Worm (Caenorhabditis elegans) whole organism, L3 larva: ENCODE results near the gene C50H11.8.
A peak's percentile ranks its signal among the peaks of the same experiment; 100 is the strongest.

Source experiments
- R02D3.7 ChIP-seq: fragments of 150-350 bp; optimal IDR thresholded peaks from 2 replicates; lab custom pipeline; 2014; ENCODE audit warnings: missing biosample characterization, missing genetic modification characterization
- ZK546.5 ChIP-seq: sonication (generic microtip); optimal IDR thresholded peaks from 2 replicates; lab custom pipeline; 2017; ENCODE audit warnings: missing biosample characterization, missing genetic modification characterization
- aly-2 ChIP-seq: fragments of 150-350 bp; optimal IDR thresholded peaks from 2 replicates; lab custom pipeline; 2014; ENCODE audit warnings: missing biosample characterization, missing genetic modification characterization
- ama-1 ChIP-seq: fragments of 150-350 bp; optimal IDR thresholded peaks from 2 replicates; lab custom pipeline; 2018
- ceh-28 ChIP-seq: fragments of 150-350 bp; optimal IDR thresholded peaks from 2 replicates; lab custom pipeline; 2014; ENCODE audit warnings: missing biosample characterization, missing genetic modification reagents, missing genetic modification characterization
- ceh-82 ChIP-seq: fragments of 150-350 bp; optimal IDR thresholded peaks from 2 replicates; lab custom pipeline; 2014; ENCODE audit warnings: missing biosample characterization, missing genetic modification characterization
- daf-12 ChIP-seq: fragments of 150-350 bp; optimal IDR thresholded peaks from 2 replicates; lab custom pipeline; 2014; ENCODE audit warnings: missing biosample characterization, missing genetic modification reagents, missing genetic modification characterization
- egl-27 ChIP-seq: sonication (generic microtip); optimal IDR thresholded peaks from 4 replicates; lab custom pipeline; 2017; ENCODE audit warnings: missing biosample characterization, missing genetic modification reagents, missing genetic modification characterization
- elt-1 ChIP-seq: fragments of 150-350 bp; optimal IDR thresholded peaks from 2 replicates; lab custom pipeline; 2014; ENCODE audit warnings: missing biosample characterization, missing genetic modification characterization
- elt-2 ChIP-seq: sonication (generic microtip); optimal IDR thresholded peaks from 2 replicates; lab custom pipeline; 2016; ENCODE audit warnings: missing genetic modification reagents, mild to moderate bottlenecking, missing genetic modification characterization, missing compliant biosample characterization
- eor-1 ChIP-seq, 2 experiments: fragments of 150-350 bp; optimal IDR thresholded peaks; 2 replicates each; lab custom pipeline; 2014 to 2018; ENCODE audit warnings: missing biosample characterization in 2 of 2, missing genetic modification characterization in 2 of 2
- fkh-10 ChIP-seq: sonication (generic microtip); optimal IDR thresholded peaks from 2 replicates; lab custom pipeline; 2017; ENCODE audit warnings: missing biosample characterization, missing genetic modification reagents, missing genetic modification characterization
- fkh-2 ChIP-seq: fragments of 150-350 bp; optimal IDR thresholded peaks from 2 replicates; lab custom pipeline; 2014; ENCODE audit warnings: missing biosample characterization, missing genetic modification reagents, missing genetic modification characterization
- fos-1 ChIP-seq: fragments of 150-350 bp; optimal IDR thresholded peaks from 2 replicates; lab custom pipeline; 2014; ENCODE audit warnings: missing biosample characterization, missing genetic modification characterization
- lin-15B ChIP-seq: fragments of 150-350 bp; optimal IDR thresholded peaks from 2 replicates; lab custom pipeline; 2014; ENCODE audit warnings: missing biosample characterization, missing genetic modification characterization
- mdl-1 ChIP-seq: fragments of 150-350 bp; optimal IDR thresholded peaks from 2 replicates; lab custom pipeline; 2014; ENCODE audit warnings: missing biosample characterization, missing genetic modification characterization
- mml-1 ChIP-seq: fragments of 150-350 bp; sonication (generic microtip); optimal IDR thresholded peaks from 3 replicates; lab custom pipeline; 2014; ENCODE audit warnings: missing biosample characterization, missing genetic modification characterization
- nhr-12 ChIP-seq: fragments of 150-350 bp; optimal IDR thresholded peaks from 2 replicates; lab custom pipeline; 2014; ENCODE audit warnings: missing biosample characterization, missing genetic modification characterization
- nhr-23 ChIP-seq: fragments of 150-350 bp; optimal IDR thresholded peaks from 2 replicates; lab custom pipeline; 2014; ENCODE audit warnings: missing biosample characterization, missing genetic modification reagents, missing genetic modification characterization
- nhr-237 ChIP-seq: fragments of 150-350 bp; optimal IDR thresholded peaks from 2 replicates; lab custom pipeline; 2014; ENCODE audit warnings: missing biosample characterization, missing genetic modification characterization
- nhr-25 ChIP-seq: sonication (generic microtip); optimal IDR thresholded peaks from 2 replicates; lab custom pipeline; 2017; ENCODE audit warnings: missing biosample characterization, missing genetic modification characterization
- nhr-28 ChIP-seq: fragments of 150-350 bp; optimal IDR thresholded peaks from 2 replicates; lab custom pipeline; 2014; ENCODE audit warnings: missing biosample characterization, missing genetic modification characterization
- nhr-67 ChIP-seq: fragments of 150-350 bp; optimal IDR thresholded peaks from 2 replicates; lab custom pipeline; 2014; ENCODE audit warnings: missing biosample characterization, missing genetic modification characterization
- nhr-77 ChIP-seq: fragments of 150-350 bp; optimal IDR thresholded peaks from 2 replicates; lab custom pipeline; 2014; ENCODE audit warnings: missing biosample characterization, missing genetic modification characterization
- snpc-4 ChIP-seq: fragments of 150-350 bp; optimal IDR thresholded peaks from 2 replicates; lab custom pipeline; 2014; ENCODE audit warnings: missing biosample characterization, missing genetic modification characterization
- unc-39 ChIP-seq: sonication (generic microtip); optimal IDR thresholded peaks from 4 replicates; lab custom pipeline; 2017; ENCODE audit warnings: missing biosample characterization, missing genetic modification characterization
- unc-62 ChIP-seq: fragments of 150-350 bp; sonication (generic microtip); optimal IDR thresholded peaks from 4 replicates; lab custom pipeline; 2014; ENCODE audit warnings: missing biosample characterization, missing genetic modification reagents, missing genetic modification characterization
- zag-1 ChIP-seq: fragments of 150-350 bp; optimal IDR thresholded peaks from 2 replicates; lab custom pipeline; 2014; ENCODE audit warnings: missing biosample characterization, missing genetic modification characterization
- ztf-4 ChIP-seq: fragments of 150-350 bp; optimal IDR thresholded peaks from 2 replicates; lab custom pipeline; 2014; ENCODE audit warnings: missing biosample characterization, missing genetic modification characterization

The C50H11.8 gene

DNA sequence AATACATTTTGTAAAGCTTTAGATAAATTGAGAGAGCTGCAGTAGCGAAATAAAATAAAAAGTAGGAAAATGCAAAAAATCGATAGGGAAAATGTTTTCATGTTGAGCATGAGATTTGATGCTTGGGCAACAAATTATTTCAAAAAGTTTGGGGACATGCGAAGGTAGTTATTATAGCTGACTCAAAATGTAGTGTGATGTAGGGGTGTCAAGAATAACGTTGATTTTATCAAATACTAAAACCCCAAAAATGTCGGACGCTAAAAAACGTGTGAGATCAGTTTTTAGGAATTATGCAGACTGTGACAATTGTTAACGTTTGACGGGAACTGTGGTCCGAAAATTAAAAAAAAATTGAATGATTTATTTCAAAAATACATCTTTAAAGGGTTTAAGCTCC, 33.0 kb upstream of the C50H11.8 start, which contains the start of gene irld-12:
irld-12 (minus strand) TSS at position 101 of the 400 bp plus-strand sequence.
- TF ChIP-seq snpc-4 (tag; lab: Kevin White, UChicago) (no peak), ama-1 (no peak)

DNA sequence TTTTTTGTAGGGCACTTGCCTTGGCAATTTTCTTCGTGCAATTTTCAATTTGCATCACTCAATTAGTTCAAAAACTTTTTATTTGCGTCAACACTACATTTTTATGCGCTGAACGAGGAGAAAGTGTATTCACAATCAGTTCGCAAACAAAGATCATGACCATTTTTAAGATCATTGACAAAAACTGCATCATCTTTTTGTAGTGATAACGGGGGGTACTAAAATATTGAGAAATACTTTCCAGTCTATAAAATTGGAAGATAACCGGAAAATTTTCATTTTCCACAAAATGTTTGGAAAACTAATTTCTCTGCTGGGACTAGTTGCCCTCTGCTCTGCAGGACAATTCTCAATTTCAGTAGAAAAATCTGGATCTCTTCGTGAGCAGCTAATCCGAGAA, 30.1 kb upstream of the C50H11.8 start, which contains the start of gene asp-8:
asp-8 (plus strand) TSS at position 276 of the 400 bp plus-strand sequence.
- no peak for TF ChIP-seq unc-39 (tag; lab: Kevin White, UChicago)
- TF ChIP-seq elt-2 (tag; lab: Kevin White, UChicago), result peak; percentile 54

- TF ChIP-seq nhr-25 (tag; lab: Kevin White, UChicago) (no peak), elt-2 (tag; lab: Kevin White, UChicago) (peak; percentile 15), eor-1 (tag; optimal IDR thresholded peaks at IDR 0.05; lab: Kevin White, UChicago) (no peak), unc-39 (tag; lab: Kevin White, UChicago) (no peak)
These were observed 26.1 kb upstream of the C50H11.8 start, which contains the start of gene asp-7 for ce11 chrV:3028205-3028604. Gene asp-7, plus strand, starts transcription at chrV:3028285.

ce11 chrV:3032343-3032742, 22.0 kb upstream of the C50H11.8 start, which contains the start of gene irld-38:
Gene irld-38, minus strand, starts transcription at chrV:3032443.
- TF ChIP-seq unc-39 (tag; lab: Kevin White, UChicago), result no peak
- no peak for TF ChIP-seq R02D3.7 (tag; lab: Kevin White, UChicago)
- TF ChIP-seq mml-1, result no peak
- TF ChIP-seq, all 47 proteins: peak for 0

- TF ChIP-seq egl-27 (tag; lab: Kevin White, UChicago) (no peak), ama-1 (no peak), ZK546.5 (tag; lab: Kevin White, UChicago) (no peak), nhr-23 (tag; lab: Kevin White, UChicago) (no peak), fos-1 (tag; lab: Kevin White, UChicago) (no peak), nhr-25 (tag; lab: Kevin White, UChicago) (no peak)
These were observed 20.1 kb upstream of the C50H11.8 start, which contains the start of gene srw-8 for ce11 chrV:3034236-3034635. Gene srw-8, minus strand, starts transcription at chrV:3034336.

DNA sequence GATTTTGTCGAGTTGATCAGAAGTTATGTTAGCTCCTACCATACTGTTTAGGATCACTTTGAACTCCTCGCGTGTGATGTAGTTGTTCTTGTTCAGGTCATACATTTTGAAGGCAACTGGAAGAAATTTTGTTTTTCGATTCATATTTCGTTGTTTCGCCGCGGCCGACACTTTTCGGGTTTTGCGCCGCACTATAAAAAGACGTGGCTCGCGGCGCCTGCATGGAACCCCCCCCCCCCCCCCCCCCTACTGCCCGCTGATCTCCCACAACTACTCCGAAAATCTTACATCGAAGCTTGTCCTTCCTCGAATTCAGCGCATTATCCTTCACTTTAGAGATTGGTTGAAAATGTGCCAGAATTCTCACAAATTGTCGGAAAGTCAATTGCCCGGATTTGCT, 16.3 kb upstream of the C50H11.8 start:
- TF ChIP-seq ceh-28 (no peak), fos-1 (tag; lab: Kevin White, UChicago) (no peak), fkh-2 (tag; lab: Kevin White, UChicago) (no peak), snpc-4 (tag; lab: Kevin White, UChicago) (no peak), lin-15B (tag; lab: Kevin White, UChicago) (no peak), elt-1 (no peak), ztf-4 (no peak), daf-12 (tag; lab: Kevin White, UChicago) (no peak), fkh-10 (GFP tag; lab: Kevin White, UChicago) (no peak), mdl-1 (tag; lab: Kevin White, UChicago) (no peak), nhr-12 (tag; lab: Kevin White, UChicago) (no peak), egl-27 (tag; lab: Kevin White, UChicago) (no peak), eor-1 (tag; optimal IDR thresholded peaks at IDR 0.05; lab: Kevin White, UChicago) (no peak), aly-2 (tag; lab: Kevin White, UChicago) (no peak)

- TF ChIP-seq nhr-28 (tag; lab: Kevin White, UChicago), result no peak
- no peak for TF ChIP-seq unc-39 (tag; lab: Kevin White, UChicago)
- TF ChIP-seq nhr-67 (tag; lab: Kevin White, UChicago), result no peak
- TF ChIP-seq nhr-237, result no peak
- no peak for TF ChIP-seq ceh-82 (tag; lab: Kevin White, UChicago)
- no peak for TF ChIP-seq aly-2 (tag; lab: Kevin White, UChicago)
- TF ChIP-seq egl-27 (tag; lab: Kevin White, UChicago), result no peak
- TF ChIP-seq zag-1 (tag; lab: Kevin White, UChicago), result no peak
- no peak for TF ChIP-seq unc-62
- TF ChIP-seq lin-15B (tag; lab: Kevin White, UChicago), result no peak
- no peak for TF ChIP-seq nhr-77 (tag; lab: Kevin White, UChicago)
- no peak for TF ChIP-seq ceh-28
- no peak for TF ChIP-seq nhr-25 (tag; lab: Kevin White, UChicago)
- TF ChIP-seq daf-12 (tag; lab: Kevin White, UChicago), result no peak
- no peak for TF ChIP-seq snpc-4 (tag; lab: Kevin White, UChicago)
- TF ChIP-seq elt-2 (tag; lab: Kevin White, UChicago), result no peak
These were observed 15.1 kb upstream of the C50H11.8 start, which contains the start of gene chpf-2 for ce11 chrV:3039282-3039681. Gene chpf-2, minus strand, starts transcription at chrV:3039382.
